Fruit fly (Drosophila melanogaster) whole organism, embryonic: ENCODE data around the gene CG5498.

ENCODE experiments used
- Atf3 ChIP-seq: fragments of 200-800 bp; sonication (Bioruptor generic); optimal IDR thresholded peaks from 3 replicates; lab custom pipeline; 2016; ENCODE audit warnings: missing biosample characterization, missing genetic modification characterization
- Awh ChIP-seq: fragments of 200-800 bp; sonication (Bioruptor generic); IDR thresholded peaks from 2 replicates; pipeline ENCODE4, ENCODE4 v1.3.6; 2022; ENCODE audit warnings: missing biosample characterization, missing genetic modification characterization
- CG11560 ChIP-seq: fragments of 200-800 bp; sonication (Bioruptor generic); IDR thresholded peaks from 3 replicates; pipeline ENCODE4 v1.3.6; 2022; ENCODE audit warnings: missing biosample characterization, missing genetic modification characterization
- CG12769 ChIP-seq: fragments of 200-800 bp; sonication (Bioruptor generic); optimal IDR thresholded peaks from 2 replicates; lab custom pipeline; 2019; ENCODE audit warnings: missing biosample characterization, mild to moderate bottlenecking, missing genetic modification characterization, moderate library complexity
- CG13296 ChIP-seq: fragments of 200-800 bp; sonication (Bioruptor generic); optimal IDR thresholded peaks from 3 replicates; lab custom pipeline; 2018; ENCODE audit warnings: missing biosample characterization, mild to moderate bottlenecking, missing genetic modification characterization
- CG14860 ChIP-seq: fragments of 200-800 bp; sonication (Bioruptor generic); IDR thresholded peaks from 3 replicates; pipeline ENCODE4 v1.3.6; 2022; ENCODE audit warnings: missing biosample characterization, missing genetic modification characterization; ENCODE audit not compliant: partially characterized antibody
- CG16815 ChIP-seq: fragments of 200-800 bp; sonication (Bioruptor generic); optimal IDR thresholded peaks from 3 replicates; lab custom pipeline; 2017; ENCODE audit warnings: missing biosample characterization, mild to moderate bottlenecking, missing genetic modification characterization
- CG18476 ChIP-seq: fragments of 200-800 bp; sonication (Bioruptor generic); optimal IDR thresholded peaks from 2 replicates; lab custom pipeline; 2016; ENCODE audit warnings: missing biosample characterization, mild to moderate bottlenecking, missing genetic modification characterization
- CG2129 ChIP-seq: fragments of 200-800 bp; sonication (Bioruptor generic); IDR thresholded peaks from 2 replicates; pipeline ENCODE4 v1.3.6; 2022; ENCODE audit warnings: missing biosample characterization, missing genetic modification characterization; ENCODE audit not compliant: partially characterized antibody
- CG30431 ChIP-seq: fragments of 200-800 bp; sonication (Bioruptor generic); optimal IDR thresholded peaks from 2 replicates; lab custom pipeline; 2017; ENCODE audit warnings: missing biosample characterization, missing genetic modification characterization
- CG31224 ChIP-seq: fragments of 200-800 bp; sonication (Bioruptor generic); IDR thresholded peaks from 2 replicates; pipeline ENCODE4 v1.3.6; 2022; ENCODE audit warnings: missing biosample characterization, missing genetic modification characterization
- CG33557 ChIP-seq: fragments of 200-800 bp; sonication (Bioruptor generic); optimal IDR thresholded peaks from 2 replicates; lab custom pipeline; 2019; ENCODE audit warnings: missing biosample characterization, mild to moderate bottlenecking, missing genetic modification characterization, moderate library complexity
- CG42726 ChIP-seq: fragments of 200-800 bp; sonication (Bioruptor generic); IDR thresholded peaks from 2 replicates; pipeline ENCODE4 v1.3.6; 2022; ENCODE audit warnings: missing biosample characterization, missing genetic modification characterization; ENCODE audit not compliant: partially characterized antibody
- CG4360 ChIP-seq: fragments of 200-800 bp; sonication (Bioruptor generic); IDR thresholded peaks from 2 replicates; pipeline ENCODE4 v1.3.6; 2022; ENCODE audit warnings: missing biosample characterization, missing genetic modification characterization
- CG6254 ChIP-seq: fragments of 200-800 bp; sonication (Bioruptor generic); optimal IDR thresholded peaks from 3 replicates; lab custom pipeline; 2017; ENCODE audit warnings: mild to moderate bottlenecking, missing biosample characterization, missing genetic modification reagents, missing genetic modification characterization
- CG8765 ChIP-seq: fragments of 200-800 bp; sonication (Bioruptor generic); IDR thresholded peaks from 2 replicates; pipeline ENCODE4 v1.3.6; 2022; ENCODE audit warnings: missing biosample characterization, missing genetic modification characterization
- CHES-1-like ChIP-seq: fragments of 200-800 bp; sonication (Bioruptor generic); optimal IDR thresholded peaks from 2 replicates; lab custom pipeline; 2016; ENCODE audit warnings: missing biosample characterization, missing genetic modification characterization
- CoRest ChIP-seq: fragments of 200-800 bp; sonication (Bioruptor generic); optimal IDR thresholded peaks from 3 replicates; lab custom pipeline; 2018; ENCODE audit warnings: missing biosample characterization, mild to moderate bottlenecking, missing genetic modification characterization, moderate library complexity
- Dll ChIP-seq: fragments of 200-800 bp; sonication (Bioruptor generic); IDR thresholded peaks from 4 replicates; pipeline ENCODE4 v1.3.6; 2022; ENCODE audit warnings: missing biosample characterization, missing genetic modification characterization; ENCODE audit not compliant: partially characterized antibody
- E2f2 ChIP-seq: fragments of 200-800 bp; sonication (Bioruptor generic); IDR thresholded peaks from 2 replicates; pipeline ENCODE4 v1.3.6; 2022; ENCODE audit warnings: missing biosample characterization, missing genetic modification characterization
- ERR ChIP-seq: fragments of 200-800 bp; sonication (Bioruptor generic); optimal IDR thresholded peaks from 2 replicates; lab custom pipeline; 2016; ENCODE audit warnings: missing biosample characterization, missing genetic modification characterization
- H2.0 ChIP-seq: fragments of 200-800 bp; sonication (Bioruptor generic); IDR thresholded peaks from 2 replicates; pipeline ENCODE4 v1.3.6; 2022; ENCODE audit warnings: missing biosample characterization, missing genetic modification characterization
- HLH3B ChIP-seq: fragments of 200-800 bp; sonication (Bioruptor generic); IDR thresholded peaks from 2 replicates; pipeline ENCODE4 v1.3.6; 2022; ENCODE audit warnings: missing biosample characterization, missing genetic modification characterization
- Hmx ChIP-seq: fragments of 200-800 bp; sonication (Bioruptor generic); optimal IDR thresholded peaks from 2 replicates; lab custom pipeline; 2016; ENCODE audit warnings: missing biosample characterization, missing genetic modification characterization
- Hr78 ChIP-seq, 2 experiments: fragments of 200-800 bp in 1 of 2; fragments of >200 bp in 1 of 2; sonication (Bioruptor generic) in 1 of 2; optimal IDR thresholded peaks; 2 replicates each; lab custom pipeline; 2017 to 2019; ENCODE audit warnings: missing biosample characterization in 2 of 2, missing genetic modification characterization in 2 of 2, mild to moderate bottlenecking in 1 of 2, moderate library complexity in 1 of 2
- MTF-1 ChIP-seq: fragments of 200-800 bp; sonication (Bioruptor generic); optimal IDR thresholded peaks from 2 replicates; lab custom pipeline; 2018; ENCODE audit warnings: missing biosample characterization, mild to moderate bottlenecking, missing genetic modification characterization, borderline replicate concordance
- Nf-YA ChIP-seq: fragments of 200-800 bp; sonication (Bioruptor generic); IDR thresholded peaks from 2 replicates; pipeline ENCODE4 v1.3.6; 2022; ENCODE audit warnings: missing biosample characterization, missing genetic modification characterization
- PHDP ChIP-seq: fragments of 200-800 bp; sonication (Bioruptor generic); optimal IDR thresholded peaks from 3 replicates; lab custom pipeline; 2018; ENCODE audit warnings: missing biosample characterization, mild to moderate bottlenecking, missing genetic modification characterization, moderate library complexity
- Ravus ChIP-seq: fragments of 200-800 bp; sonication (Bioruptor generic); IDR thresholded peaks from 2 replicates; pipeline ENCODE4 v1.3.6; 2022; ENCODE audit warnings: missing biosample characterization, missing genetic modification characterization
- Sry-β ChIP-seq: fragments of 200-800 bp; sonication (Bioruptor generic); optimal IDR thresholded peaks from 2 replicates; lab custom pipeline; 2018; ENCODE audit warnings: missing biosample characterization, mild to moderate bottlenecking, missing genetic modification characterization, moderate library complexity
- abd-A ChIP-seq: fragments of 200-800 bp; sonication (Bioruptor generic); optimal IDR thresholded peaks from 3 replicates; lab custom pipeline; 2019; ENCODE audit warnings: missing biosample characterization, mild to moderate bottlenecking, missing genetic modification characterization, moderate library complexity
- bab2 ChIP-seq: fragments of 200-800 bp; sonication (Bioruptor generic); optimal IDR thresholded peaks from 2 replicates; lab custom pipeline; 2016; ENCODE audit warnings: missing biosample characterization, missing genetic modification characterization
- br ChIP-seq: fragments of >200 bp; optimal IDR thresholded peaks from 2 replicates; lab custom pipeline; 2017
- btn ChIP-seq: fragments of 200-800 bp; sonication (Bioruptor generic); optimal IDR thresholded peaks from 2 replicates; lab custom pipeline; 2016; ENCODE audit warnings: missing biosample characterization, missing genetic modification characterization
- dati ChIP-seq: fragments of 200-800 bp; sonication (Bioruptor generic); IDR thresholded peaks from 2 replicates; pipeline ENCODE4 v1.3.6; 2022; ENCODE audit warnings: missing biosample characterization, missing genetic modification characterization
- dmrt99B ChIP-seq: fragments of 200-800 bp; sonication (Bioruptor generic); optimal IDR thresholded peaks from 2 replicates; lab custom pipeline; 2018; ENCODE audit warnings: missing biosample characterization, mild to moderate bottlenecking, missing genetic modification characterization, moderate library complexity
- dysf ChIP-seq: fragments of 200-800 bp; sonication (Bioruptor generic); IDR thresholded peaks from 3 replicates; pipeline ENCODE4 v1.3.6; 2022; ENCODE audit warnings: missing biosample characterization, missing genetic modification characterization
- gem ChIP-seq: fragments of 200-800 bp; sonication (Bioruptor generic); optimal IDR thresholded peaks from 2 replicates; lab custom pipeline; 2019; ENCODE audit warnings: missing biosample characterization, mild to moderate bottlenecking, missing genetic modification characterization, moderate library complexity
- lola ChIP-seq, 3 experiments: fragments of >200 bp in 2 of 3; fragments of 200-800 bp in 1 of 3; sonication (Bioruptor generic) in 1 of 3; optimal IDR thresholded peaks; 2 replicates each; lab custom pipeline; 2017 to 2019; ENCODE audit warnings: missing biosample characterization in 3 of 3, missing genetic modification characterization in 3 of 3, mild to moderate bottlenecking in 1 of 3, moderate library complexity in 1 of 3
- pb ChIP-seq: fragments of 200-800 bp; sonication (Bioruptor generic); optimal IDR thresholded peaks from 3 replicates; lab custom pipeline; 2016; ENCODE audit warnings: missing biosample characterization, missing genetic modification characterization
- psq ChIP-seq: fragments of 200-800 bp; sonication (Bioruptor generic); optimal IDR thresholded peaks from 2 replicates; lab custom pipeline; 2017; ENCODE audit warnings: missing biosample characterization, missing genetic modification characterization
- row ChIP-seq: fragments of 200-800 bp; sonication (Bioruptor generic); IDR thresholded peaks from 3 replicates; pipeline ENCODE4 v1.3.6; 2022; ENCODE audit warnings: missing biosample characterization, missing genetic modification characterization
- slp2 ChIP-seq: fragments of 200-800 bp; sonication (Bioruptor generic); optimal IDR thresholded peaks from 2 replicates; lab custom pipeline; 2016; ENCODE audit warnings: missing biosample characterization, missing genetic modification characterization
- tll ChIP-seq, 2 experiments: fragments of 200-800 bp in 1 of 2; fragments of >200 bp in 1 of 2; sonication (Bioruptor generic) in 1 of 2; optimal IDR thresholded peaks; 2 replicates each; lab custom pipeline; 2017 to 2019; ENCODE audit warnings: missing biosample characterization in 2 of 2, missing genetic modification characterization in 2 of 2, mild to moderate bottlenecking in 1 of 2, moderate library complexity in 1 of 2
- tna ChIP-seq: fragments of 200-800 bp; sonication (Bioruptor generic); IDR thresholded peaks from 2 replicates; pipeline ENCODE4 v1.3.6; 2022; ENCODE audit warnings: missing biosample characterization, missing genetic modification characterization; ENCODE audit not compliant: partially characterized antibody
- vnd ChIP-seq: fragments of 200-800 bp; sonication (Bioruptor generic); IDR thresholded peaks from 3 replicates; pipeline ENCODE4 v1.3.6; 2022; ENCODE audit warnings: missing biosample characterization, missing genetic modification characterization; ENCODE audit not compliant: partially characterized antibody
- z ChIP-seq: fragments of 200-800 bp; sonication (Bioruptor generic); IDR thresholded peaks from 3 replicates; pipeline ENCODE4 v1.3.6; 2022; ENCODE audit warnings: missing biosample characterization, missing genetic modification characterization
- zen ChIP-seq: fragments of 200-800 bp; sonication (Bioruptor generic); optimal IDR thresholded peaks from 3 replicates; lab custom pipeline; 2018; ENCODE audit warnings: missing biosample characterization, mild to moderate bottlenecking, missing genetic modification characterization, moderate library complexity

CG5498 gene

DNA sequence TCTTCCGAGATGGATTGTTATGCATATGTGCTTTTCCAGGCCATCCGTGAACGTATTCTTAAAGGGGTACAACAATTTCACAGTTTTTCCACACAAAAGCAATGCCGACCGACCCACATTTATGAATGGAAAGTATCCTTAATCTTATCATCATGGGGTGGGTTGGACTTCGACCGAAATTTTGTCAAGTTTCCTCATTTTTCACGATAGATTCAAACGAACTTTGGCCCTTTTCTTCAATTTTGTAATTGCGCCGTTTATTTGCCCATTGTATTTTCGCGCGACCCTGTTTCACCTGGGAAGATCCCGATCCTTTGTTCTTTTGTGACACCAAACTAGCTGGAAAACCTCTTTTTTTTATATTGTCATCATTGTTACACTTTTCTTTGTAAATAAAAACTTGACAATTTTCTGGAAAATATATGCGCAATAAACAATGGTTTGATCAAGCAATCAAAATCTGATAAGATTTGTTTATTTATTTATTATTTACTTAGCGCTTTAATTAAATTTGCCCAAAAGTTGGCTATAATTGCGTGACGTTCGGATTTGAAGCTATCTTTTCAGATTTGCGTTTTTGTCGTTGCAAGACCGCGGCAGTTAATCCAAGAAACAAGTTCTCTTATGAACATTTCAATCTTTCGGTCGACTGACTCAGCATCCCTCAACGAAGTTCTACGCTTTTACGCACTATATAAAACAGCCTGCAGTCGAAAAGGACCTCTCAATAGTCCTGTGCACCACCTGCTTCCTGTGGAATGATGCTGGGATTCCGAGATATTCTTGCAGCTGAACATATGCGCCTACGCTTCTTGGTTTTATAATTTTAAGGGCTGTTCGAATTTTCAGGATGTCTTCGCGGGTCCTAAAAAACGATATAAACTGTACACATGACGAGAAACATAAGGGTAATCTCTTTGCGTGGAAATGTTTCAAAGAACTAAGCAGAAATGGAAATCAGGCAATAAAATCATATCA, 22.4 kb upstream of the CG5498 start (continued):
- peak; percentile 30 for TF ChIP-seq MTF-1 (GFP tag; lab: Kevin White, UChicago)
- no peak for TF ChIP-seq CG18476 (GFP tag; lab: Kevin White, UChicago)
- peak; percentile 33 for TF ChIP-seq CG6254
- no peak for TF ChIP-seq HLH3B (GFP tag; lab: Robert Waterston, UW)
- peak; percentile 26; the same call in 1 of the 2 replicates for TF ChIP-seq E2f2 (GFP tag; lab: Robert Waterston, UW)
- TF ChIP-seq CG30431 (GFP tag; lab: Kevin White, UChicago): no peak
- TF ChIP-seq Awh: no peak
- TF ChIP-seq dati (GFP tag; lab: Robert Waterston, UW): no peak
- TF ChIP-seq CG16815 (GFP tag; lab: Kevin White, UChicago): no peak
- no peak for TF ChIP-seq row (GFP tag; lab: Robert Waterston, UW)
- TF ChIP-seq br (lab: Kevin White, UChicago): no peak
- TF ChIP-seq CG4360: no peak
- TF ChIP-seq Hmx: no peak
- TF ChIP-seq CG31224 (GFP tag; lab: Robert Waterston, UW): no peak
- TF ChIP-seq slp2: no peak
- TF ChIP-seq Sry-β (GFP tag; lab: Kevin White, UChicago): no peak
- TF ChIP-seq CG8765 (GFP tag; lab: Robert Waterston, UW): no peak
- TF ChIP-seq zen (tag; lab: Kevin White, UChicago): no peak
- peak; percentile 64 for TF ChIP-seq PHDP
- TF ChIP-seq Atf3 (GFP tag; lab: Kevin White, UChicago): no peak
- no peak for TF ChIP-seq z (GFP tag; lab: Robert Waterston, UW)
- TF ChIP-seq ERR (GFP tag; lab: Kevin White, UChicago): no peak
- no peak for TF ChIP-seq pb (GFP tag; lab: Kevin White, UChicago)
- no peak for TF ChIP-seq btn (GFP tag; lab: Kevin White, UChicago)
- TF ChIP-seq CG33557 (GFP tag; lab: Kevin White, UChicago): no peak
- TF ChIP-seq dysf (GFP tag; lab: Robert Waterston, UW): 0 out of 3 replicates have a peak, but pooled peaks have one; percentile 9
- no peak for TF ChIP-seq Hr78 (GFP tag; optimal IDR thresholded peaks at IDR 0.05; lab: Kevin White, UChicago)
- TF ChIP-seq bab2 (GFP tag; lab: Kevin White, UChicago): no peak
- no peak for TF ChIP-seq abd-A
- peak; percentile 3 for TF ChIP-seq CG12769
- no peak for TF ChIP-seq CG42726
- TF ChIP-seq CG13296: peak; percentile 73
- TF ChIP-seq dmrt99B (tag; lab: Kevin White, UChicago): no peak
- no peak for TF ChIP-seq Ravus
- TF ChIP-seq CG11560: no peak
- TF ChIP-seq tna: no peak
- TF ChIP-seq Dll (GFP tag; lab: Robert Waterston, UW): no peak
- no peak for TF ChIP-seq H2.0
- TF ChIP-seq tll (GFP tag; optimal IDR thresholded peaks at IDR 0.05; lab: Kevin White, UChicago): no peak
- TF ChIP-seq CG2129 (GFP tag; lab: Robert Waterston, UW): no peak
- no peak for TF ChIP-seq CG14860 (GFP tag; lab: Robert Waterston, UW)
- no peak for TF ChIP-seq psq (GFP tag; lab: Kevin White, UChicago)
- TF ChIP-seq CHES-1-like (GFP tag; lab: Kevin White, UChicago): no peak
- no peak for TF ChIP-seq CoRest (tag; lab: Kevin White, UChicago)
- no peak for TF ChIP-seq Nf-YA (GFP tag; lab: Robert Waterston, UW)
- TF ChIP-seq gem (tag; lab: Kevin White, UChicago): peak; percentile 30
- no peak for TF ChIP-seq vnd (GFP tag; lab: Robert Waterston, UW)
- TF ChIP-seq lola (GFP tag; optimal IDR thresholded peaks at IDR 0.05; lab: Kevin White, UChicago): peak in 1 of 3 experiments; percentile 64
